Fruit fly (Drosophila melanogaster): ENCODE measurements around the gene RhoGAP68F.

DNA sequence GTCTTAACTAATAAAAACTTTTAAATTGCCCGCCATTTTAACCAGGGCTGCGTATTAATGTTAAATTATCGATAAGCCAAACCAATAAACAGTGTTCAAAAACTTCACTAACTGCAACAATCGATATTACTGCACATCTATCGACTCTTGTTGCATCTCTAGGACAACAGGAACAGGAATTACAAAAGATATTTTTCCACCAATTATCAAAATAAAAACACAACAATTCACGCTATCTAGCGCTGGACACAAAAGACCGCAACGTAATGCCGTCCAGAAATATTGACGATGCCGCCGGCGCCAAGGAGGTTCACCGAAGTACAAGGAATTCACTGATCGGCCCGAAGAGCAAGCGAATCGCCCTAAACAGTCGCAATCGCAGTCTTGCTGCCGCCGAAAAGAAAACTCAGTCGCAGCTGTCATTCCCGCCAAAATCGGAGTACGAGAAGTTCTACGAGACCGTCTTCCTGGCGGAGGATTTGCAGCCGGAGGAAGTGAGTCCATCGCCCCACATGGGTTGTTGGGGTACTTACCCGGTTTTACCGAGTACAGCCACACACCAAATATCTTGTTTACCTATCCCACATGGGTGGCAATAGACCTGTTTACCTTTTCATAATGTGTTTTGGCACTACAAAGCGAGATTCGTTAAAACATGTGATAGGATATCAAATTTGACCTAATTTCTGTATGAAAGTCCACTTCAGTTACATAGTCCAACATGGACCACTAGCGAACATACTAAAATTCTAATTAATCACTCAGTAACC lies 22.5 kb upstream of the RhoGAP68F start, which contains the start of gene vers:
- TF ChIP-seq fd102C (GFP tag; optimal IDR thresholded peaks at IDR 0.05), result no peak
- TF ChIP-seq CG15269 (tag; optimal IDR thresholded peaks at IDR 0.05), result no peak
- no peak for TF ChIP-seq danr (GFP tag; IDR thresholded peaks at IDR 0.05)
- TF ChIP-seq CG13894 (tag; optimal IDR thresholded peaks at IDR 0.05), result no peak
- TF ChIP-seq CG18476 (GFP tag; optimal IDR thresholded peaks at IDR 0.05), result no peak
- no peak; the same call in 2 of the 3 replicates for TF ChIP-seq otp (GFP tag; IDR thresholded peaks at IDR 0.05)
- TF ChIP-seq Hmr (GFP tag; optimal IDR thresholded peaks at IDR 0.05), result no peak
- no peak for TF ChIP-seq Vsx1 (GFP tag; optimal IDR thresholded peaks at IDR 0.05)
- no peak for TF ChIP-seq ab (GFP tag; optimal IDR thresholded peaks at IDR 0.05)
- TF ChIP-seq lilli (GFP tag; optimal IDR thresholded peaks at IDR 0.05), result peak; percentile 45
- no peak for TF ChIP-seq Mrtf (GFP tag; IDR thresholded peaks at IDR 0.05)
- TF ChIP-seq CG16863 (GFP tag; optimal IDR thresholded peaks at IDR 0.05), result no peak
- TF ChIP-seq Mes4 (GFP tag; optimal IDR thresholded peaks at IDR 0.05), result no peak
- peak; percentile 98 for TF ChIP-seq CG10267 (tag; optimal IDR thresholded peaks at IDR 0.05)

Data from whole organism, embryonic.